Worm (Caenorhabditis elegans) whole organism, L3 larva: Measurements from ENCODE around the gene daf-36.
A peak's percentile ranks its signal among the peaks of the same experiment; 100 is the strongest.

Experiments used
- ZK546.5 ChIP-seq: sonication (generic microtip); optimal IDR thresholded peaks from 2 replicates; lab custom pipeline; 2017; ENCODE audit warnings: missing biosample characterization, missing genetic modification characterization
- aly-2 ChIP-seq: fragments of 150-350 bp; optimal IDR thresholded peaks from 2 replicates; lab custom pipeline; 2014; ENCODE audit warnings: missing biosample characterization, missing genetic modification characterization
- ama-1 ChIP-seq: fragments of 150-350 bp; optimal IDR thresholded peaks from 2 replicates; lab custom pipeline; 2018
- ceh-28 ChIP-seq: fragments of 150-350 bp; optimal IDR thresholded peaks from 2 replicates; lab custom pipeline; 2014; ENCODE audit warnings: missing biosample characterization, missing genetic modification reagents, missing genetic modification characterization
- ceh-82 ChIP-seq: fragments of 150-350 bp; optimal IDR thresholded peaks from 2 replicates; lab custom pipeline; 2014; ENCODE audit warnings: missing biosample characterization, missing genetic modification characterization
- daf-12 ChIP-seq: fragments of 150-350 bp; optimal IDR thresholded peaks from 2 replicates; lab custom pipeline; 2014; ENCODE audit warnings: missing biosample characterization, missing genetic modification reagents, missing genetic modification characterization
- egl-27 ChIP-seq: sonication (generic microtip); optimal IDR thresholded peaks from 4 replicates; lab custom pipeline; 2017; ENCODE audit warnings: missing biosample characterization, missing genetic modification reagents, missing genetic modification characterization
- egl-5 ChIP-seq: fragments of 150-350 bp; optimal IDR thresholded peaks from 2 replicates; lab custom pipeline; 2017; ENCODE audit warnings: missing biosample characterization, missing genetic modification reagents, missing genetic modification characterization, inconsistent platforms
- elt-1 ChIP-seq: fragments of 150-350 bp; optimal IDR thresholded peaks from 2 replicates; lab custom pipeline; 2014; ENCODE audit warnings: missing biosample characterization, missing genetic modification characterization
- elt-2 ChIP-seq: sonication (generic microtip); optimal IDR thresholded peaks from 2 replicates; lab custom pipeline; 2016; ENCODE audit warnings: missing genetic modification reagents, mild to moderate bottlenecking, missing genetic modification characterization, missing compliant biosample characterization
- elt-3 ChIP-seq, 3 experiments: fragments of 150-350 bp in 1 of 3; sonication (generic microtip) in 2 of 3; optimal IDR thresholded peaks; 2 replicates in 2 of 3; 4 replicates in 1 of 3; lab custom pipeline; 2014 to 2017; ENCODE audit warnings: missing biosample characterization in 3 of 3, missing genetic modification characterization in 3 of 3
- eor-1 ChIP-seq, 2 experiments: fragments of 150-350 bp; optimal IDR thresholded peaks; 2 replicates each; lab custom pipeline; 2014 to 2018; ENCODE audit warnings: missing biosample characterization in 2 of 2, missing genetic modification characterization in 2 of 2
- fkh-10 ChIP-seq: sonication (generic microtip); optimal IDR thresholded peaks from 2 replicates; lab custom pipeline; 2017; ENCODE audit warnings: missing biosample characterization, missing genetic modification reagents, missing genetic modification characterization
- fkh-2 ChIP-seq: fragments of 150-350 bp; optimal IDR thresholded peaks from 2 replicates; lab custom pipeline; 2014; ENCODE audit warnings: missing biosample characterization, missing genetic modification reagents, missing genetic modification characterization
- fos-1 ChIP-seq: fragments of 150-350 bp; optimal IDR thresholded peaks from 2 replicates; lab custom pipeline; 2014; ENCODE audit warnings: missing biosample characterization, missing genetic modification characterization
- hmg-11 ChIP-seq: sonication (generic microtip); optimal IDR thresholded peaks from 2 replicates; lab custom pipeline; 2016; ENCODE audit warnings: missing genetic modification characterization, missing compliant biosample characterization
- jun-1 ChIP-seq: fragments of 150-350 bp; optimal IDR thresholded peaks from 2 replicates; lab custom pipeline; 2014; ENCODE audit warnings: missing biosample characterization, missing genetic modification reagents, missing genetic modification characterization
- lin-15B ChIP-seq: fragments of 150-350 bp; optimal IDR thresholded peaks from 2 replicates; lab custom pipeline; 2014; ENCODE audit warnings: missing biosample characterization, missing genetic modification characterization
- lin-39 ChIP-seq: fragments of 150-350 bp; optimal IDR thresholded peaks from 2 replicates; lab custom pipeline; 2018; ENCODE audit warnings: missing biosample characterization, missing genetic modification reagents, missing genetic modification characterization
- lsy-12 ChIP-seq: sonication (generic microtip); optimal IDR thresholded peaks from 2 replicates; lab custom pipeline; 2016; ENCODE audit warnings: mild to moderate bottlenecking, missing genetic modification characterization, missing compliant biosample characterization
- mdl-1 ChIP-seq: fragments of 150-350 bp; optimal IDR thresholded peaks from 2 replicates; lab custom pipeline; 2014; ENCODE audit warnings: missing biosample characterization, missing genetic modification characterization
- mml-1 ChIP-seq: fragments of 150-350 bp; sonication (generic microtip); optimal IDR thresholded peaks from 3 replicates; lab custom pipeline; 2014; ENCODE audit warnings: missing biosample characterization, missing genetic modification characterization
- nhr-11 ChIP-seq: fragments of 150-350 bp; optimal IDR thresholded peaks from 2 replicates; lab custom pipeline; 2014; ENCODE audit warnings: missing biosample characterization, missing genetic modification characterization
- nhr-23 ChIP-seq: fragments of 150-350 bp; optimal IDR thresholded peaks from 2 replicates; lab custom pipeline; 2014; ENCODE audit warnings: missing biosample characterization, missing genetic modification reagents, missing genetic modification characterization
- nhr-237 ChIP-seq: fragments of 150-350 bp; optimal IDR thresholded peaks from 2 replicates; lab custom pipeline; 2014; ENCODE audit warnings: missing biosample characterization, missing genetic modification characterization
- nhr-25 ChIP-seq: sonication (generic microtip); optimal IDR thresholded peaks from 2 replicates; lab custom pipeline; 2017; ENCODE audit warnings: missing biosample characterization, missing genetic modification characterization
- nhr-28 ChIP-seq: fragments of 150-350 bp; optimal IDR thresholded peaks from 2 replicates; lab custom pipeline; 2014; ENCODE audit warnings: missing biosample characterization, missing genetic modification characterization
- nhr-43 ChIP-seq: sonication (generic microtip); optimal IDR thresholded peaks from 2 replicates; lab custom pipeline; 2016; ENCODE audit warnings: mild to moderate bottlenecking, missing genetic modification characterization, missing compliant biosample characterization; ENCODE audit not compliant: poor library complexity, severe bottlenecking
- nhr-76 ChIP-seq: fragments of 150-350 bp; sonication (generic microtip); optimal IDR thresholded peaks from 5 replicates; lab custom pipeline; 2014; ENCODE audit warnings: missing biosample characterization, missing genetic modification characterization
- nhr-77 ChIP-seq: fragments of 150-350 bp; optimal IDR thresholded peaks from 2 replicates; lab custom pipeline; 2014; ENCODE audit warnings: missing biosample characterization, missing genetic modification characterization
- pha-4 ChIP-seq: fragments of 150-350 bp; optimal IDR thresholded peaks from 2 replicates; lab custom pipeline; 2014; ENCODE audit warnings: missing biosample characterization, missing genetic modification reagents, missing genetic modification characterization
- pqm-1 ChIP-seq: fragments of 150-350 bp; optimal IDR thresholded peaks from 2 replicates; lab custom pipeline; 2017; ENCODE audit warnings: missing biosample characterization, missing genetic modification characterization, inconsistent platforms
- sea-2 ChIP-seq: fragments of 150-350 bp; sonication (generic microtip); optimal IDR thresholded peaks from 4 replicates; lab custom pipeline; 2014; ENCODE audit warnings: missing biosample characterization, missing genetic modification reagents, missing genetic modification characterization
- skn-1 ChIP-seq: fragments of 150-350 bp; optimal IDR thresholded peaks from 2 replicates; lab custom pipeline; 2014; ENCODE audit warnings: missing biosample characterization, missing genetic modification characterization
- snpc-4 ChIP-seq: fragments of 150-350 bp; optimal IDR thresholded peaks from 2 replicates; lab custom pipeline; 2014; ENCODE audit warnings: missing biosample characterization, missing genetic modification characterization
- unc-39 ChIP-seq: sonication (generic microtip); optimal IDR thresholded peaks from 4 replicates; lab custom pipeline; 2017; ENCODE audit warnings: missing biosample characterization, missing genetic modification characterization
- zag-1 ChIP-seq: fragments of 150-350 bp; optimal IDR thresholded peaks from 2 replicates; lab custom pipeline; 2014; ENCODE audit warnings: missing biosample characterization, missing genetic modification characterization
- ztf-11 ChIP-seq: fragments of 150-350 bp; optimal IDR thresholded peaks from 2 replicates; lab custom pipeline; 2014; ENCODE audit warnings: missing biosample characterization, missing genetic modification characterization
- ztf-4 ChIP-seq: fragments of 150-350 bp; optimal IDR thresholded peaks from 2 replicates; lab custom pipeline; 2014; ENCODE audit warnings: missing biosample characterization, missing genetic modification characterization

The daf-36 gene

ce11 chrV:10203435-10204009 is 22.0 kb downstream of the daf-36 start, which contains the start of gene chpf-1:
Gene chpf-1 (minus strand): TSS chrV:10203485.
- TF ChIP-seq elt-3 (tag; optimal IDR thresholded peaks at IDR 0.05; lab: Kevin White, UChicago) = peak in 1 of 3 experiments; percentile 14
- TF ChIP-seq elt-1 (tag; lab: Kevin White, UChicago) = no peak
- no peak for TF ChIP-seq eor-1 (tag; optimal IDR thresholded peaks at IDR 0.05; lab: Kevin White, UChicago)
- TF ChIP-seq daf-12 = no peak
- peak; percentile 77 for TF ChIP-seq elt-2 (tag; lab: Kevin White, UChicago)
- no peak for TF ChIP-seq egl-5 (tag; lab: Kevin White, UChicago)
- TF ChIP-seq unc-39 (tag; lab: Kevin White, UChicago) = no peak
- no peak for TF ChIP-seq aly-2 (tag; lab: Kevin White, UChicago)
- no peak for TF ChIP-seq mdl-1
- TF ChIP-seq nhr-28 (tag; lab: Kevin White, UChicago) = no peak
- TF ChIP-seq pqm-1 = peak; percentile 91
- TF ChIP-seq lin-39 (tag; lab: Kevin White, UChicago) = no peak
- peak; percentile 42 for TF ChIP-seq nhr-23 (tag; lab: Kevin White, UChicago)
- TF ChIP-seq ama-1 (lab: Kevin White, UChicago) = no peak
- no peak for TF ChIP-seq mml-1
- no peak for TF ChIP-seq nhr-77
- no peak for TF ChIP-seq egl-27 (tag; lab: Kevin White, UChicago)
- TF ChIP-seq fkh-2 (tag; lab: Kevin White, UChicago) = no peak
- no peak for TF ChIP-seq ceh-82
- TF ChIP-seq fos-1 (tag; lab: Kevin White, UChicago) = no peak
- TF ChIP-seq snpc-4 (tag; lab: Kevin White, UChicago) = peak; percentile 41
- no peak for TF ChIP-seq pha-4 (tag; lab: Kevin White, UChicago)
- TF ChIP-seq lsy-12 (tag; lab: Kevin White, UChicago) = no peak
- TF ChIP-seq zag-1 (tag; lab: Kevin White, UChicago) = no peak
- no peak for TF ChIP-seq hmg-11 (tag; lab: Kevin White, UChicago)
- TF ChIP-seq nhr-76 (tag; lab: Kevin White, UChicago) = no peak
- no peak for TF ChIP-seq fkh-10
- TF ChIP-seq nhr-11 (tag; lab: Kevin White, UChicago) = no peak
- no peak for TF ChIP-seq nhr-237 (tag; lab: Kevin White, UChicago)
- peak; percentile 86 for TF ChIP-seq ceh-28
- TF ChIP-seq sea-2 = no peak
- no peak for TF ChIP-seq nhr-25 (tag; lab: Kevin White, UChicago)
- TF ChIP-seq ZK546.5 (tag; lab: Kevin White, UChicago) = no peak
- no peak for TF ChIP-seq skn-1 (tag; lab: Kevin White, UChicago)
- TF ChIP-seq ztf-4 (tag; lab: Kevin White, UChicago) = no peak
- TF ChIP-seq nhr-43 (tag; lab: Kevin White, UChicago) = peak; percentile 34
- no peak for TF ChIP-seq lin-15B (tag; lab: Kevin White, UChicago)

ce11 chrV:10202340-10202739 is 23.2 kb downstream of the daf-36 start:
- TF ChIP-seq ama-1 (lab: Kevin White, UChicago) = peak; percentile 18
- TF ChIP-seq ztf-4 (tag; lab: Kevin White, UChicago) = no peak
- no peak for TF ChIP-seq nhr-237 (tag; lab: Kevin White, UChicago)
- peak; percentile 4 for TF ChIP-seq elt-2 (tag; lab: Kevin White, UChicago)

ce11 chrV:10201913-10202312 is 23.6 kb downstream of the daf-36 start, which contains the start of gene ZK856.7:
Gene ZK856.7 (plus strand): TSS chrV:10202098.
- TF ChIP-seq ztf-4 (tag; lab: Kevin White, UChicago) = no peak
- no peak for TF ChIP-seq mml-1
- peak; percentile 25 for TF ChIP-seq nhr-23 (tag; lab: Kevin White, UChicago)
- no peak for TF ChIP-seq sea-2

DNA sequence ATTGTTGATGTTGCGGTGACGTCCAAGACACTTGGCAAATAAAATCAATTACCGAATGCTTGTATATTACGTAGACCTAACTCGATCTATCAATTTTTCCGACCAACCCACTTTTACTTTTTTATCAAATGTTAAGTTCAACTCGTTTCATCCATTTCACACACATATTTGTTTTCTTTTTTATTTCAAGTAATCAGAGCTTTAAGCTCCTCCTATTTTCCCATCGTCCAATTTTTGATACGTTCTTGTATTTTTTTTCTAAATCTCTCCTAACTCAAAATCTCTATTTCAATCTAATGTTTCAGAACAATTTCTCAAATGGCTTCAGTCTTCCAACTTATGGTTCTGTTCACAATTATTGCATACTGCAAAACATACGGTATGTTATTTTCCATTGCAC is 27.1 kb downstream of the daf-36 start, which contains the start of gene ZK856.6:
Gene ZK856.6 (plus strand): TSS at position 301 of the 400 bp plus-strand sequence.
- TF ChIP-seq lin-39 (tag; lab: Kevin White, UChicago) (no peak), ztf-11 (tag; lab: Kevin White, UChicago) (no peak), nhr-25 (tag; lab: Kevin White, UChicago) (no peak), jun-1 (tag; lab: Kevin White, UChicago) (no peak)
